Fruit fly (Drosophila melanogaster): Measurements from ENCODE around the gene CG13654.

Gene CG13654

dm6 chr3R:25241507-25242070, 42.0 kb downstream of the CG13654 start, which contains the start of gene CG11854:
Gene CG11854, plus strand, starts transcription at chr3R:25242020.
- TF ChIP-seq Sin3A (optimal IDR thresholded peaks at IDR 0.05) (no peak), psq (optimal IDR thresholded peaks at IDR 0.05) (no peak), ttk (optimal IDR thresholded peaks at IDR 0.05) (no peak), Myc (optimal IDR thresholded peaks at IDR 0.05) (no peak), h (optimal IDR thresholded peaks at IDR 0.05) (no peak), insv (optimal IDR thresholded peaks at IDR 0.05) (no peak)

dm6 chr3R:25245052-25245813, 45.6 kb downstream of the CG13654 start, which contains the start of gene bam:
Gene bam, minus strand, starts transcription at chr3R:25245109.
- TF ChIP-seq psq (optimal IDR thresholded peaks at IDR 0.05) (no peak), ttk (optimal IDR thresholded peaks at IDR 0.05) (no peak), Sin3A (optimal IDR thresholded peaks at IDR 0.05) (no peak), insv (optimal IDR thresholded peaks at IDR 0.05) (no peak), h (optimal IDR thresholded peaks at IDR 0.05) (no peak), Myc (optimal IDR thresholded peaks at IDR 0.05) (no peak)

dm6 chr3R:25247379-25247869, 47.8 kb downstream of the CG13654 start, which contains the start of the genes RpS27 and Nup37:
Gene RpS27, minus strand, starts transcription at chr3R:25247514.
Gene Nup37, plus strand, starts transcription at chr3R:25247658.
- no peak for TF ChIP-seq h (optimal IDR thresholded peaks at IDR 0.05)
- TF ChIP-seq psq (optimal IDR thresholded peaks at IDR 0.05): no peak
- TF ChIP-seq ttk (optimal IDR thresholded peaks at IDR 0.05): no peak
- TF ChIP-seq Sin3A (optimal IDR thresholded peaks at IDR 0.05): no peak
- no peak for TF ChIP-seq insv (optimal IDR thresholded peaks at IDR 0.05)
- no peak for TF ChIP-seq Myc (optimal IDR thresholded peaks at IDR 0.05)

- TF ChIP-seq Sin3A (optimal IDR thresholded peaks at IDR 0.05): no peak
- no peak for TF ChIP-seq ttk (optimal IDR thresholded peaks at IDR 0.05)
- no peak for TF ChIP-seq insv (optimal IDR thresholded peaks at IDR 0.05)
- no peak for TF ChIP-seq psq (optimal IDR thresholded peaks at IDR 0.05)
- TF ChIP-seq h (optimal IDR thresholded peaks at IDR 0.05): no peak
- TF ChIP-seq Myc (optimal IDR thresholded peaks at IDR 0.05): no peak
These were observed 49.8 kb downstream of the CG13654 start, which contains the start of gene Nup358 for dm6 chr3R:25249145-25250141. Gene Nup358, plus strand, starts transcription at chr3R:25249348.

- TF ChIP-seq h (optimal IDR thresholded peaks at IDR 0.05): no peak
- no peak for TF ChIP-seq psq (optimal IDR thresholded peaks at IDR 0.05)
- TF ChIP-seq insv (optimal IDR thresholded peaks at IDR 0.05): no peak
- no peak for TF ChIP-seq Sin3A (optimal IDR thresholded peaks at IDR 0.05)
- TF ChIP-seq ttk (optimal IDR thresholded peaks at IDR 0.05): no peak
- TF ChIP-seq Myc (optimal IDR thresholded peaks at IDR 0.05): no peak
These were observed 59.1 kb downstream of the CG13654 start, which contains the start of gene CG11857 for dm6 chr3R:25258628-25259240. Gene CG11857, plus strand, starts transcription at chr3R:25258898.

- TF ChIP-seq ttk (optimal IDR thresholded peaks at IDR 0.05) (no peak), psq (optimal IDR thresholded peaks at IDR 0.05) (no peak), insv (optimal IDR thresholded peaks at IDR 0.05) (no peak), Sin3A (optimal IDR thresholded peaks at IDR 0.05) (no peak), Myc (optimal IDR thresholded peaks at IDR 0.05) (no peak), h (optimal IDR thresholded peaks at IDR 0.05) (no peak)
These were observed 61.1 kb downstream of the CG13654 start for dm6 chr3R:25260670-25261069.

- TF ChIP-seq Myc (optimal IDR thresholded peaks at IDR 0.05) (no peak), psq (optimal IDR thresholded peaks at IDR 0.05) (no peak), Sin3A (optimal IDR thresholded peaks at IDR 0.05) (no peak), ttk (optimal IDR thresholded peaks at IDR 0.05) (no peak), insv (optimal IDR thresholded peaks at IDR 0.05) (no peak), h (optimal IDR thresholded peaks at IDR 0.05) (no peak)
These were observed 62.7 kb downstream of the CG13654 start, which contains the start of the genes Kdsr and CG11858 for dm6 chr3R:25262322-25262761. Gene Kdsr, minus strand, starts transcription at chr3R:25262498. Gene CG11858, plus strand, starts transcription at chr3R:25262741.

Measured in Kc167 (cell line).